Fruit fly (Drosophila melanogaster) whole organism, pupa: Measurements from ENCODE around the gene Lar.

Source experiments
- CG10348 ChIP-seq: fragments of 200-800 bp; sonication (Bioruptor generic); IDR thresholded peaks from 2 replicates; pipeline ENCODE4 v1.3.6; 2022; ENCODE audit warnings: missing biosample characterization, missing genetic modification characterization
- CG12605 ChIP-seq: fragments of 200-800 bp; sonication (Bioruptor generic); IDR thresholded peaks from 2 replicates; pipeline ENCODE4 v1.3.6; 2022; ENCODE audit warnings: missing biosample characterization, missing genetic modification characterization
- CG13204 ChIP-seq: fragments of 200-800 bp; sonication (Bioruptor generic); optimal IDR thresholded peaks from 2 replicates; lab custom pipeline; 2018; ENCODE audit warnings: missing biosample characterization, mild to moderate bottlenecking, missing genetic modification characterization, moderate library complexity
- CG14655 ChIP-seq: fragments of 200-800 bp; sonication (Bioruptor generic); optimal IDR thresholded peaks from 3 replicates; lab custom pipeline; 2017; ENCODE audit warnings: mild to moderate bottlenecking, missing biosample characterization, missing genetic modification reagents, missing genetic modification characterization
- CG15710 ChIP-seq: fragments of 200-800 bp; sonication (Bioruptor generic); optimal IDR thresholded peaks from 2 replicates; lab custom pipeline; 2018; ENCODE audit warnings: missing biosample characterization, mild to moderate bottlenecking, missing genetic modification characterization, moderate library complexity
- CG17806 ChIP-seq: fragments of 200-800 bp; sonication (Bioruptor generic); optimal IDR thresholded peaks from 2 replicates; lab custom pipeline; 2018; ENCODE audit warnings: missing biosample characterization, mild to moderate bottlenecking, missing genetic modification characterization, moderate library complexity
- CG32121 ChIP-seq: fragments of 200-800 bp; sonication (Bioruptor generic); IDR thresholded peaks from 2 replicates; pipeline ENCODE4 v1.3.6; 2022; ENCODE audit warnings: missing biosample characterization, missing genetic modification characterization
- CG34367 ChIP-seq: fragments of 200-800 bp; sonication (Bioruptor generic); optimal IDR thresholded peaks from 2 replicates; lab custom pipeline; 2018; ENCODE audit warnings: missing biosample characterization, mild to moderate bottlenecking, missing genetic modification characterization
- CG4496 ChIP-seq: fragments of 200-800 bp; sonication (Bioruptor generic); IDR thresholded peaks from 3 replicates; pipeline ENCODE4 v1.3.6; 2022; ENCODE audit warnings: missing biosample characterization, missing genetic modification characterization
- CG8159 ChIP-seq: fragments of 200-800 bp; sonication (Bioruptor generic); optimal IDR thresholded peaks from 3 replicates; lab custom pipeline; 2018; ENCODE audit warnings: missing biosample characterization, mild to moderate bottlenecking, missing genetic modification characterization, moderate library complexity
- CG8301 ChIP-seq: fragments of 200-800 bp; sonication (Bioruptor generic); optimal IDR thresholded peaks from 2 replicates; lab custom pipeline; 2018; ENCODE audit warnings: missing biosample characterization, mild to moderate bottlenecking, missing genetic modification characterization
- CG9948 ChIP-seq: fragments of 200-800 bp; sonication (Bioruptor generic); optimal IDR thresholded peaks from 2 replicates; lab custom pipeline; 2018; ENCODE audit warnings: missing biosample characterization, mild to moderate bottlenecking, missing genetic modification characterization, moderate library complexity
- D1 ChIP-seq: fragments of 200-800 bp; sonication (Bioruptor generic); optimal IDR thresholded peaks from 2 replicates; lab custom pipeline; 2018; ENCODE audit warnings: missing biosample characterization, mild to moderate bottlenecking, missing genetic modification characterization, moderate library complexity
- EcR ChIP-seq: fragments of 200-800 bp; sonication (Bioruptor generic); optimal IDR thresholded peaks from 3 replicates; lab custom pipeline; 2019; ENCODE audit warnings: missing biosample characterization, missing genetic modification characterization, mild to moderate bottlenecking, moderate library complexity, missing genetic modification reagents
- Ets98B ChIP-seq: fragments of 200-800 bp; sonication (Bioruptor generic); IDR thresholded peaks from 2 replicates; pipeline ENCODE4 v1.3.6; 2022; ENCODE audit warnings: missing biosample characterization, missing genetic modification characterization
- Pif1A ChIP-seq: fragments of 200-800 bp; sonication (Bioruptor generic); optimal IDR thresholded peaks from 3 replicates; lab custom pipeline; 2016; ENCODE audit warnings: missing biosample characterization, missing genetic modification characterization
- Pif1B ChIP-seq: fragments of 200-800 bp; sonication (Bioruptor generic); optimal IDR thresholded peaks from 3 replicates; lab custom pipeline; 2016; ENCODE audit warnings: missing biosample characterization, missing genetic modification characterization
- Snoo ChIP-seq: fragments of 200-800 bp; sonication (Bioruptor generic); optimal IDR thresholded peaks from 3 replicates; lab custom pipeline; 2017; ENCODE audit warnings: missing biosample characterization, mild to moderate bottlenecking, missing genetic modification characterization, inconsistent platforms
- fd96Ca ChIP-seq: fragments of 200-800 bp; sonication (Bioruptor generic); IDR thresholded peaks from 3 replicates; pipeline ENCODE4 v1.3.6; 2022; ENCODE audit warnings: missing biosample characterization, missing genetic modification characterization
- gl ChIP-seq: fragments of 200-800 bp; sonication (Bioruptor generic); optimal IDR thresholded peaks from 2 replicates; lab custom pipeline; 2018; ENCODE audit warnings: missing biosample characterization, mild to moderate bottlenecking, missing genetic modification characterization
- rn ChIP-seq: fragments of 200-800 bp; sonication (Bioruptor generic); IDR thresholded peaks from 2 replicates; pipeline ENCODE4 v1.3.6; 2022; ENCODE audit warnings: missing biosample characterization, missing genetic modification characterization

Gene Lar

dm6 chr2L:19574364-19574763 is 12.1 kb upstream of the Lar start:
- TF ChIP-seq CG9948 (tag; lab: Kevin White, UChicago) (peak; percentile 42), CG17806 (tag; lab: Kevin White, UChicago) (peak; percentile 60), gl (tag; lab: Kevin White, UChicago) (peak; percentile 6), rn (0 out of 2 replicates have a peak, but pooled peaks have one; percentile 29), Pif1A (GFP tag; lab: Kevin White, UChicago) (peak; percentile 58), CG34367 (tag; lab: Kevin White, UChicago) (peak; percentile 37), CG14655 (GFP tag; lab: Kevin White, UChicago) (peak; percentile 82), Ets98B (GFP tag; lab: Robert Waterston, UW) (no peak), CG8159 (tag; lab: Kevin White, UChicago) (peak; percentile 42), CG13204 (no peak), CG32121 (GFP tag; lab: Robert Waterston, UW) (0 out of 2 replicates have a peak, but pooled peaks have one; percentile 16), CG10348 (GFP tag; lab: Robert Waterston, UW) (no peak), CG8301 (peak; percentile 75), CG15710 (tag; lab: Kevin White, UChicago) (no peak), CG4496 (peak; percentile 77), fd96Ca (GFP tag; lab: Robert Waterston, UW) (peak; percentile 77), CG12605 (no peak), Pif1B (GFP tag; lab: Kevin White, UChicago) (peak; percentile 39), Snoo (tag; lab: Kevin White, UChicago) (peak; percentile 4), D1 (tag; lab: Kevin White, UChicago) (no peak), EcR (peak; percentile 93)

dm6 chr2L:19574959-19575625 is 11.3 kb upstream of the Lar start:
- TF ChIP-seq CG13204, result no peak
- TF ChIP-seq fd96Ca (GFP tag; lab: Robert Waterston, UW), result peak; percentile 40; the same call in 1 of the 3 replicates
- TF ChIP-seq CG34367 (tag; lab: Kevin White, UChicago), result no peak
- TF ChIP-seq rn, result no peak
- peak; percentile 88 for TF ChIP-seq EcR

dm6 chr2L:19575626-19576298 is 10.7 kb upstream of the Lar start:
- TF ChIP-seq D1 (tag; lab: Kevin White, UChicago) (peak; percentile 94), CG8301 (peak; percentile 98), CG9948 (tag; lab: Kevin White, UChicago) (peak; percentile 98), CG10348 (GFP tag; lab: Robert Waterston, UW) (peak; percentile 85), CG17806 (tag; lab: Kevin White, UChicago) (peak; percentile 95), EcR (peak; percentile 43), CG34367 (tag; lab: Kevin White, UChicago) (peak; percentile 96), gl (tag; lab: Kevin White, UChicago) (peak; percentile 86), CG15710 (tag; lab: Kevin White, UChicago) (peak; percentile 95), Pif1A (GFP tag; lab: Kevin White, UChicago) (peak; percentile 96), rn (peak; percentile 83), fd96Ca (GFP tag; lab: Robert Waterston, UW) (peak; percentile 95), Snoo (tag; lab: Kevin White, UChicago) (peak; percentile 93), Ets98B (GFP tag; lab: Robert Waterston, UW) (peak; percentile 88), CG4496 (peak; percentile 92), CG8159 (tag; lab: Kevin White, UChicago) (peak; percentile 97), CG12605 (peak; percentile 82), CG13204 (peak; percentile 91), Pif1B (GFP tag; lab: Kevin White, UChicago) (peak; percentile 93), CG14655 (GFP tag; lab: Kevin White, UChicago) (peak; percentile 99), CG32121 (GFP tag; lab: Robert Waterston, UW) (peak; percentile 91)
- TF ChIP-seq, all 21 proteins: peak for 21

- TF ChIP-seq CG17806 (tag; lab: Kevin White, UChicago) (no peak), CG14655 (GFP tag; lab: Kevin White, UChicago) (no peak), CG32121 (GFP tag; lab: Robert Waterston, UW) (peak; percentile 12), CG34367 (tag; lab: Kevin White, UChicago) (peak; percentile 15), CG8159 (tag; lab: Kevin White, UChicago) (peak; percentile 6), fd96Ca (GFP tag; lab: Robert Waterston, UW) (0 out of 3 replicates have a peak, but pooled peaks have one; percentile 19), Ets98B (GFP tag; lab: Robert Waterston, UW) (peak; percentile 8; the same call in 1 of the 2 replicates), CG8301 (no peak), CG13204 (no peak), CG12605 (0 out of 2 replicates have a peak, but pooled peaks have one; percentile 18)
Observed at dm6 chr2L:19576299-19576971, 10.0 kb upstream of the Lar start.

dm6 chr2L:19577187-19577765 is 9.1 kb upstream of the Lar start, which contains the start of the genes spi and msb1l:
TSS of gene spi (minus strand) at chr2L:19577315.
TSS of gene msb1l (plus strand) at chr2L:19577701.
- no peak for TF ChIP-seq CG34367 (tag; lab: Kevin White, UChicago)
- TF ChIP-seq CG8159 (tag; lab: Kevin White, UChicago), result peak; percentile 5
- no peak for TF ChIP-seq EcR
- peak; percentile 41 for TF ChIP-seq CG15710 (tag; lab: Kevin White, UChicago)
- no peak for TF ChIP-seq CG17806 (tag; lab: Kevin White, UChicago)
- TF ChIP-seq, all 21 proteins: peak for 2
